Fruit fly (Drosophila melanogaster): ENCODE data around the gene Chro.
A peak's percentile ranks its signal among the peaks of the same experiment; 100 is the strongest.

DNA sequence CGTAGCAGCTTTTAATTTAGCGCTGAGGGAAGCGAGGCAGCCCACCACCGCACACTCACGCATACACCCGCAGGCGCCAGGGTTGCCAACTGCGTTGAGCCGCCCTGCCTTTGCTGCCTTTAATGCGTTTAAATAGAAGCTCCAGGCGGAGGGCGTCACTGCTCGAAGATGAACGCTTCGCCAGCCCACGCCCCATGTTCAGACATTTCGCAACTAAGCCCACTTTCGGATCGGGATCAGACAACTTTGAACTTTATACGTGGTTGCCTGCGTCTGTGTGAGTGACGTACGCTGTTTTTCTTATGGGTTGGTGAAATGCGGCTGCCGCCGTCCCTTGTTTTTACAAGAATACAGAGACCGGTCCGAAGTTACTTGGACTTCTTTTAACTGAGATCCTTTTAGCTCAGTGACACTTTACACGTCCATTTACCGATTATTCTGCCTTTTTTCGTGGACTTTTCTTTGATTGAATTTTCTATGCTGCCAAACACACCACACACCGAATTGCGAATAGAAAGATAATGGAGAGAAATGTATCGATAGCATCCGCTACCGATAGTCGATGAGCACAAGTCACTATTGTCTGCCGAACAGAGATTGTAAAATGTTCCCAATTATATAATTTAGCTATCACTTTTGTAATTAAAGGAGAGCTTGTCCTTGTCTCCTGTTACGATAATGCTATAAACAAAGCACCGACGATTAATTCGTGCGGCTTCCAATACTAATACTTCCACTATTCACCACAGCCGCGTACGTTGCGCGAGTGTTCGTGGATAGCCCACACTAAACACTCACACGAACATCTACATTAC is 7.5 kb downstream of the Chro start:
- TF ChIP-seq CG34367 (tag; optimal IDR thresholded peaks at IDR 0.05): no peak
- TF ChIP-seq CG8301 (tag; optimal IDR thresholded peaks at IDR 0.05): no peak
- no peak for TF ChIP-seq CG8159 (tag; optimal IDR thresholded peaks at IDR 0.05)
- TF ChIP-seq CG9948 (tag; optimal IDR thresholded peaks at IDR 0.05): no peak
- no peak for TF ChIP-seq Pif1B (GFP tag; optimal IDR thresholded peaks at IDR 0.05)
- TF ChIP-seq CG32121 (GFP tag; IDR thresholded peaks at IDR 0.05): peak; percentile 53; the same call in 1 of the 2 replicates
- no peak for TF ChIP-seq Pif1A (GFP tag; optimal IDR thresholded peaks at IDR 0.05)
